Fruit fly (Drosophila melanogaster) whole organism: ENCODE measurements around the gene CG32263.

Experiments used
- CG8478 ChIP-seq: fragments of >200 bp; optimal IDR thresholded peaks from 2 replicates; lab custom pipeline; 2018; ENCODE audit warnings: inconsistent platforms
- Dll ChIP-seq: fragments of >200 bp; optimal IDR thresholded peaks from 2 replicates; lab custom pipeline; 2017
- EcR ChIP-seq, 2 experiments: fragments of >200 bp; optimal IDR thresholded peaks; 2 replicates each; lab custom pipeline; 2017; ENCODE audit warnings: missing biosample characterization in 2 of 2, missing genetic modification characterization in 2 of 2, missing genetic modification reagents in 2 of 2
- pan ChIP-seq: fragments of >200 bp; optimal IDR thresholded peaks from 2 replicates; lab custom pipeline; 2017
- psq ChIP-seq: fragments of >200 bp; optimal IDR thresholded peaks from 2 replicates; lab custom pipeline; 2017
- usp ChIP-seq: fragments of >200 bp; optimal IDR thresholded peaks from 2 replicates; lab custom pipeline; 2017; ENCODE audit warnings: missing biosample characterization, missing genetic modification characterization, mixed read lengths

The CG32263 gene

DNA sequence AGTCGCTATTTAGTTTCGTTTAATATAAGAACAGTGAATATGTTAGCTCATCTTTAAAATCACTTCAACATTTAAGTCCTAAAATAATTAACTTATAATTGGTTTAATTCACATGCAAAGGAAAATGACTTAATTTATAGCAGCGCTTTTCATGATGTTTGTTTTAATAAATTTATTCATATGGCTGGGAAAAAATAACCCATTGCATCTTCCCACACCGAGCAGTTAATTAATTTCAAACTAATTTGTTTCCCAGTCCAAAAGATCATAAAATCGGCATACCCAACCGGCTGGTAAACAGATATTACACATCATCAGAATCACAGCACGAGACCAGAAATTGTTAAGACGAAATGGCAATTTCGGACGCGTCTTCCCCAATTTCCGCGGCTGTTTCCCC lies 40.1 kb downstream of the CG32263 start:
- no peak for TF ChIP-seq Dll (lab: Kevin White, UChicago)
- TF ChIP-seq psq (lab: Kevin White, UChicago), result no peak

- TF ChIP-seq psq (lab: Kevin White, UChicago) (no peak), EcR (GFP tag; optimal IDR thresholded peaks at IDR 0.05; lab: Kevin White, UChicago) (no peak), pan (lab: Kevin White, UChicago) (no peak), CG8478 (lab: Kevin White, UChicago) (no peak), Dll (lab: Kevin White, UChicago) (no peak)
Measured at dm6 chr3L:3769157-3769556, 41.8 kb downstream of the CG32263 start.

- TF ChIP-seq pan (lab: Kevin White, UChicago), result no peak
- TF ChIP-seq psq (lab: Kevin White, UChicago), result no peak
- no peak for TF ChIP-seq Dll (lab: Kevin White, UChicago)
- TF ChIP-seq CG8478 (lab: Kevin White, UChicago), result no peak
- TF ChIP-seq EcR (GFP tag; optimal IDR thresholded peaks at IDR 0.05; lab: Kevin White, UChicago), result no peak
- TF ChIP-seq usp (GFP tag; lab: Kevin White, UChicago), result no peak
Measured at dm6 chr3L:3767825-3768224, 43.1 kb downstream of the CG32263 start.

dm6 chr3L:3766704-3767103 lies 44.2 kb downstream of the CG32263 start:
- TF ChIP-seq EcR (GFP tag; optimal IDR thresholded peaks at IDR 0.05; lab: Kevin White, UChicago) (no peak), Dll (lab: Kevin White, UChicago) (no peak), pan (lab: Kevin White, UChicago) (no peak), CG8478 (lab: Kevin White, UChicago) (no peak), usp (GFP tag; lab: Kevin White, UChicago) (no peak), psq (lab: Kevin White, UChicago) (no peak)

- TF ChIP-seq pan (lab: Kevin White, UChicago) (no peak), CG8478 (lab: Kevin White, UChicago) (peak; percentile 55), usp (GFP tag; lab: Kevin White, UChicago) (no peak), Dll (lab: Kevin White, UChicago) (no peak), EcR (GFP tag; optimal IDR thresholded peaks at IDR 0.05; lab: Kevin White, UChicago) (no peak), psq (lab: Kevin White, UChicago) (peak; percentile 5)
Measured at dm6 chr3L:3765782-3766520, 45.0 kb downstream of the CG32263 start.

dm6 chr3L:3764338-3764737 lies 46.6 kb downstream of the CG32263 start:
- no peak for TF ChIP-seq pan (lab: Kevin White, UChicago)

DNA sequence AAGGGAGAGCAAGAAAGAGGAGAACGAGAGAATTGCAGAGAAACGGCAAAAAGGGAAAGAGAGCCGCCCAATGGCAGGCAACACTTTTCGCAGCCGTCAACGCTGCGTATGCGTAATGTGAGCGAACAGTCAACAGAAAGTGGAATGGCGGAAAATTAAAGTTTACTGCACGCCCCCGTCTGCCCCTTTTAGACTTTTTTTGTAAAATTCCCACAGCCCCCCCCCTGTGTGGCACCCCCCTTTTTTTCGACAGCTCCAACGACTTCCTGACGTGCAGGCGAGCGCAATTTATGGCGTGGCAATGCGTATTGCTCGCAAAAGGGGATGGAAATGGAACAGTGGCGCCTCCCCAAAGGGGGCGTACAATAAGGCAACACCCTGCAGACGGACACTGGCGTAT lies 47.6 kb downstream of the CG32263 start:
- TF ChIP-seq EcR (GFP tag; optimal IDR thresholded peaks at IDR 0.05; lab: Kevin White, UChicago), result no peak
- TF ChIP-seq Dll (lab: Kevin White, UChicago), result no peak
- no peak for TF ChIP-seq psq (lab: Kevin White, UChicago)
- TF ChIP-seq pan (lab: Kevin White, UChicago), result no peak
- no peak for TF ChIP-seq CG8478 (lab: Kevin White, UChicago)
- no peak for TF ChIP-seq usp (GFP tag; lab: Kevin White, UChicago)

DNA sequence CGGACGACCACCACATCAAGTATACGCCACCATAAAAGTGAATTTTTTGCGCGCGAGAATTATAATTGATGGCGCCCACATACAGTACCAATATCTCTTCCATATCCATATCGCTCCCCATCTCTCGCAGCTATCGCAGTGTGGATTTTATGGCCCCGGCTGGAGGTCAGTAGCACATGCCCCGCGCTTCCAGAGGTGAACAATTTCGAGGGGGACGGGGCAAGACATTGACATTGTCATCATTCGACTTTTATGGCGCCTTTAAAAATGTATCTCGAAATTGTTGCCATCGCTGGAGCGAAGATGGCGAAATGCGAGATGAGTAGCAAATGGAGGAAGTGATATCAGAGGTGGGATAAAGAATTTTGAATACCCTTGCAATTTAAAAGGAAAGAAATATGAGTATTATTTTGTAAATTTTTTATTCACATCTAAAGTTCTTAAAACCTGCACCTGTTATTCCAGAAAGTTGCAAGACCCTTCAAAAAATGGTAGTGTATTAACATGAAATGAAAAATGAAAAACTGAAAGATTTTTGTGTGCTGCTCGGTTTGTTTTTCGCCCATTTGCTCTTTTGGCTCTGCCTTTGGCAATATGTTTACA lies 50.4 kb downstream of the CG32263 start:
- no peak for TF ChIP-seq psq (lab: Kevin White, UChicago)
- no peak for TF ChIP-seq usp (GFP tag; lab: Kevin White, UChicago)
- TF ChIP-seq pan (lab: Kevin White, UChicago), result no peak
- no peak for TF ChIP-seq Dll (lab: Kevin White, UChicago)
- no peak for TF ChIP-seq CG8478 (lab: Kevin White, UChicago)
- no peak for TF ChIP-seq EcR (GFP tag; optimal IDR thresholded peaks at IDR 0.05; lab: Kevin White, UChicago)
